Fruit fly (Drosophila melanogaster): Measurements from ENCODE around the gene CG9536.

CG9536 gene

dm6 chr2L:6479226-6479906 is 2.6 kb upstream of the CG9536 start (continued):
- TF ChIP-seq tio (GFP tag; optimal IDR thresholded peaks at IDR 0.05) (no peak), Ssrp (tag; optimal IDR thresholded peaks at IDR 0.05) (peak; percentile 13), fd102C (GFP tag; optimal IDR thresholded peaks at IDR 0.05) (no peak), fu2 (GFP tag; optimal IDR thresholded peaks at IDR 0.05) (peak; percentile 24), CG10267 (tag; optimal IDR thresholded peaks at IDR 0.05) (peak; percentile 8), TFAM (GFP tag; optimal IDR thresholded peaks at IDR 0.05) (no peak), onecut (GFP tag; IDR thresholded peaks at IDR 0.05) (no peak), ATbp (GFP tag; optimal IDR thresholded peaks at IDR 0.05) (peak; percentile 80), CG12744 (GFP tag; optimal IDR thresholded peaks at IDR 0.05) (no peak), CG14050 (GFP tag; IDR thresholded peaks at IDR 0.05) (no peak), seq (GFP tag; IDR thresholded peaks at IDR 0.05) (no peak; the same call in 1 of the 2 replicates), CG30020 (tag; optimal IDR thresholded peaks at IDR 0.05) (no peak), pros (GFP tag; optimal IDR thresholded peaks at IDR 0.05) (peak; percentile 30), nerfin-2 (GFP tag; IDR thresholded peaks at IDR 0.05; ENCODE audit: partially characterized antibody) (no peak), CG7271 (tag; optimal IDR thresholded peaks at IDR 0.05) (no peak), knrl (GFP tag; IDR thresholded peaks at IDR 0.05; ENCODE audit: partially characterized antibody) (no peak), emc (GFP tag; optimal IDR thresholded peaks at IDR 0.05) (peak; percentile 18), slbo (GFP tag; IDR thresholded peaks at IDR 0.05) (peak; percentile 27; the same call in 1 of the 2 replicates), Chrac-16 (GFP tag; optimal IDR thresholded peaks at IDR 0.05) (peak; percentile 2), CG7963 (GFP tag; IDR thresholded peaks at IDR 0.05; ENCODE audit: partially characterized antibody) (no peak), Nf-YC (tag; optimal IDR thresholded peaks at IDR 0.05) (peak; percentile 60), CG3407 (GFP tag; optimal IDR thresholded peaks at IDR 0.05) (no peak), kni (GFP tag; optimal IDR thresholded peaks at IDR 0.05) (peak; percentile 70), al (GFP tag; IDR thresholded peaks at IDR 0.05) (no peak), Poxn (GFP tag; IDR thresholded peaks at IDR 0.05) (no peak), CG15601 (tag; optimal IDR thresholded peaks at IDR 0.05) (peak; percentile 66), HLH3B (GFP tag; IDR thresholded peaks at IDR 0.05) (no peak), br (optimal IDR thresholded peaks at IDR 0.05) (no peak), CG4854 (GFP tag; optimal IDR thresholded peaks at IDR 0.05) (no peak), CG6683 (GFP tag; optimal IDR thresholded peaks at IDR 0.05) (peak; percentile 14), CG4820 (GFP tag; optimal IDR thresholded peaks at IDR 0.05) (no peak), caup (GFP tag; optimal IDR thresholded peaks at IDR 0.05; ENCODE audit: severe bottlenecking) (peak; percentile 77), ewg (GFP tag; optimal IDR thresholded peaks at IDR 0.05) (no peak), tin (GFP tag; optimal IDR thresholded peaks at IDR 0.05) (no peak), sc (optimal IDR thresholded peaks at IDR 0.05) (no peak), sc (GFP tag; optimal IDR thresholded peaks at IDR 0.05) (no peak), CG7745 (tag; optimal IDR thresholded peaks at IDR 0.05) (no peak), CG6654 (GFP tag; optimal IDR thresholded peaks at IDR 0.05) (no peak), Ptx1 (GFP tag; IDR thresholded peaks at IDR 0.05) (no peak), CG13287 (GFP tag; IDR thresholded peaks at IDR 0.05; ENCODE audit: partially characterized antibody) (peak; percentile 13; the same call in 1 of the 2 replicates), CG12104 (GFP tag; optimal IDR thresholded peaks at IDR 0.05) (peak; percentile 7), dimm (GFP tag; IDR thresholded peaks at IDR 0.05) (no peak), CG8388 (GFP tag; optimal IDR thresholded peaks at IDR 0.05) (no peak), CG30431 (GFP tag; optimal IDR thresholded peaks at IDR 0.05) (no peak), Antp (GFP tag; optimal IDR thresholded peaks at IDR 0.05) (no peak), Lpt (GFP tag; optimal IDR thresholded peaks at IDR 0.05) (no peak), Fer2 (tag; optimal IDR thresholded peaks at IDR 0.05) (peak; percentile 37), vnd (GFP tag; IDR thresholded peaks at IDR 0.05; ENCODE audit: partially characterized antibody) (no peak), ssp (GFP tag; IDR thresholded peaks at IDR 0.05) (no peak), az2 (GFP tag; optimal IDR thresholded peaks at IDR 0.05) (no peak)
